Worm (Caenorhabditis elegans): ENCODE measurements around the gene pst-1.

DNA sequence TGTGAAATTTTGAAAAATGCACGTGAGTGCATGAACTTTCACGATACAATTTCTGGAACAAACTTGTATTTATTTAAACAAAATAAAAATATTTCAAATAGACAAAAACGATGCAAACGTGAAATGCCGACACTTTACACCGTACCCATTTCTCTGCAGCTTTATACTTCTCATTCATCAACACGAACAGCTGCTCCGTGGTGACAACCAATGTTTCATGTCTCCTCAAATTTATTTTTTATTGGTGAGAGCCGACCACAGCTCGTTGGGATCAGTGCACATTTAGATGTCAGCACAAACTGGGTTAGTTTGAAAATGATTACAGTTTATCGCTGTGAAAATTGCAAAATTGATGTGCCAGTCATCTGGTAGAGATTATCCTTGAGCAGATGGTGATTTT is 52.3 kb downstream of the pst-1 start:
- TF ChIP-seq ama-1 (optimal IDR thresholded peaks at IDR 0.05), result no peak
- no peak for TF ChIP-seq tbx-37 (GFP tag; conservative IDR thresholded peaks at IDR 0.05)
- no peak for TF ChIP-seq aly-1 (tag; optimal IDR thresholded peaks at IDR 0.05)
- TF ChIP-seq sea-1 (GFP tag; conservative IDR thresholded peaks at IDR 0.05), result no peak
- TF ChIP-seq tra-4 (tag; optimal IDR thresholded peaks at IDR 0.05), result no peak
- TF ChIP-seq ceh-13 (GFP tag; optimal IDR thresholded peaks at IDR 0.05), result no peak
- TF ChIP-seq B0310.2 (tag; optimal IDR thresholded peaks at IDR 0.05), result no peak
- no peak for TF ChIP-seq pes-1 (GFP tag; IDR thresholded peaks at IDR 0.05)
- no peak for TF ChIP-seq ceh-36 (tag; optimal IDR thresholded peaks at IDR 0.05)
- TF ChIP-seq hmg-4 (GFP tag; optimal IDR thresholded peaks at IDR 0.05), result no peak
- no peak for TF ChIP-seq F13C5.2 (tag; optimal IDR thresholded peaks at IDR 0.05)
- no peak for TF ChIP-seq hnd-1 (tag; optimal IDR thresholded peaks at IDR 0.05)
- no peak for TF ChIP-seq tbx-11 (GFP tag; IDR thresholded peaks at IDR 0.05)

Data from whole organism, early embryonic.